Worm (Caenorhabditis elegans): Measurements from ENCODE around the gene M151.10.
A peak's percentile ranks its signal among the peaks of the same experiment; 100 is the strongest.

Gene M151.10

DNA sequence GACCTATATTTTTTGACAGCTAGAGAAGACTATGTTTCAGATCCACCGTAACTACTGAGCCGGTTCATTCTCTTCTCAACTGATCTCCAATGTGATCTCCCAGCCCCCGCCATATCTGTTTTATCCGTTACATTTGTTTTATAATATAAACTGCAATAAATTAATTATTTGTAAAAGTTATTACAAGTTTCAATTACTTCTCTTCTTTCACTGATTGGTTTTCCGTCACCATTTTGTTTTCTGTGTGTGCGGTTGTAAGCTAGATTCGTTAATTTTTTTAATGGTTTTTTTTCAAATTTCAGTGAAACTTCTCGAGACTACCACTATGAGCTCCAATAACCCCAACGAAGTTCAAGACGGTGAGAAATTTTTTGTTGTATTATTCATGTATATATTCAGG, 9.3 kb downstream of the M151.10 start, which contains the start of gene M151.2:
Gene M151.2 (plus strand): TSS at position 301 of the 400 bp plus-strand sequence.
- TF ChIP-seq ztf-11 (tag; optimal IDR thresholded peaks at IDR 0.05) = no peak
- no peak for TF ChIP-seq fos-1 (tag; optimal IDR thresholded peaks at IDR 0.05)
- TF ChIP-seq ceh-82 (tag; optimal IDR thresholded peaks at IDR 0.05) = no peak
- TF ChIP-seq tbx-2 (tag; optimal IDR thresholded peaks at IDR 0.05) = no peak
- no peak for TF ChIP-seq lsy-12 (tag; optimal IDR thresholded peaks at IDR 0.05)
- TF ChIP-seq fkh-10 (GFP tag; optimal IDR thresholded peaks at IDR 0.05) = no peak
- no peak for TF ChIP-seq nhr-43 (tag; optimal IDR thresholded peaks at IDR 0.05; ENCODE audit: poor library complexity, severe bottlenecking)
- TF ChIP-seq nhr-12 (tag; optimal IDR thresholded peaks at IDR 0.05) = no peak
- TF ChIP-seq aly-2 (tag; optimal IDR thresholded peaks at IDR 0.05) = no peak
- no peak for TF ChIP-seq zag-1 (tag; optimal IDR thresholded peaks at IDR 0.05)
- no peak for TF ChIP-seq elt-3 (tag; optimal IDR thresholded peaks at IDR 0.05)
- no peak for TF ChIP-seq jun-1 (tag; optimal IDR thresholded peaks at IDR 0.05)
- no peak for TF ChIP-seq egl-5 (tag; optimal IDR thresholded peaks at IDR 0.05)
- TF ChIP-seq nfya-1 (tag; optimal IDR thresholded peaks at IDR 0.05; ENCODE audit: insufficient read depth) = no peak
- TF ChIP-seq elt-1 (tag; optimal IDR thresholded peaks at IDR 0.05) = no peak

DNA sequence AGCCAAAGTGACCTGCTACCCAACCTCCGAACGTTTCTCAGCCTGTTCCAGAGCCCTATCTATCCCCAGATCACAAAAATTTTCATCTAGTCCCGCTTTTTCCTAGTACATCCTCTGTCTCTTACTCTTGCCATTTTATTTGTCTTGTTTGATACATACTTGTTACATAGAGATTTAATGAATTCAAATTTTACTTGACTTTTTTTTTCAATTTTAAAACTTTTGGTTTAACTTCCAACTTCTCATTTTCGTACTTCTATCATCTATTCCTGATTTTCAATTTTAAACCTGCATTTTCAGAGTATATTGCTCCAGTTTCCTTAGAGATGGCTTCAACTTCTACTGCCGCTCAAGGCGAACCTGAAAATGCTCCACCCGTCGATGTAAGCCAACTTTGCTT, 13.2 kb downstream of the M151.10 start, which contains the start of gene M151.3:
Gene M151.3 (plus strand): TSS at position 301 of the 400 bp plus-strand sequence.
- TF ChIP-seq elt-1 (tag; optimal IDR thresholded peaks at IDR 0.05) (no peak), egl-5 (tag; optimal IDR thresholded peaks at IDR 0.05) (no peak)

DNA sequence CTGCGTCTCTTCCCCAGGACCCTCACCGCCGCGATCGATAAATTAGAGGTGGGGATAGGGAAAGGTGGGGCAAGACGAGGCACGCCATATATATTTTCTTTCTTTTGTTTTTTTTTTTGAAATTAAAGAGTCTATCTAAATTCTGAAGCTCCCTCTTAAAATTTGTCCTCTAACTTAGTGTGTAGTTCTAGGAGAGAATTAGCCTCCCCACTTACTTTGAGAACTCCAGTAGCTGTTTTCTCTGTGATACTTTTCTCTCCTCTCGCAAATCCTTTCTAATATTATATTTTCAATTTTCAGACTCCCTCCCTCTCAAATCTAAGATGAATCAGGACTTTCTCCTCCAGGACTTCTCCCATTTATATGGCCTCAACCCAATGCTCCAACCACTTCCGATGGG, 18.1 kb downstream of the M151.10 start, which contains the start of gene M151.7:
Gene M151.7 (plus strand): TSS at position 301 of the 400 bp plus-strand sequence.
- TF ChIP-seq lin-15B (tag; optimal IDR thresholded peaks at IDR 0.05) = no peak
- no peak for TF ChIP-seq nhr-12 (tag; optimal IDR thresholded peaks at IDR 0.05)
- no peak for TF ChIP-seq nhr-43 (tag; optimal IDR thresholded peaks at IDR 0.05; ENCODE audit: poor library complexity, severe bottlenecking)
- no peak for TF ChIP-seq lin-39 (tag; optimal IDR thresholded peaks at IDR 0.05)
- no peak for TF ChIP-seq zag-1 (tag; optimal IDR thresholded peaks at IDR 0.05)
- TF ChIP-seq sea-2 (GFP tag; optimal IDR thresholded peaks at IDR 0.05) = no peak
- no peak for TF ChIP-seq nfya-1 (tag; optimal IDR thresholded peaks at IDR 0.05; ENCODE audit: insufficient read depth)
- no peak for TF ChIP-seq ztf-11 (tag; optimal IDR thresholded peaks at IDR 0.05)

- TF ChIP-seq mml-1 (tag; optimal IDR thresholded peaks at IDR 0.05) = no peak
- no peak for TF ChIP-seq nhr-12 (tag; optimal IDR thresholded peaks at IDR 0.05)
- no peak for TF ChIP-seq eor-1 (tag; optimal IDR thresholded peaks at IDR 0.05)
- TF ChIP-seq fos-1 (tag; optimal IDR thresholded peaks at IDR 0.05) = no peak
- no peak for TF ChIP-seq elt-3 (tag; optimal IDR thresholded peaks at IDR 0.05)
- no peak for TF ChIP-seq nhr-25 (tag; optimal IDR thresholded peaks at IDR 0.05)
- no peak for TF ChIP-seq R02D3.7 (tag; optimal IDR thresholded peaks at IDR 0.05)
These were observed 19.2 kb downstream of the M151.10 start for ce11 chrII:3620862-3621261.

DNA sequence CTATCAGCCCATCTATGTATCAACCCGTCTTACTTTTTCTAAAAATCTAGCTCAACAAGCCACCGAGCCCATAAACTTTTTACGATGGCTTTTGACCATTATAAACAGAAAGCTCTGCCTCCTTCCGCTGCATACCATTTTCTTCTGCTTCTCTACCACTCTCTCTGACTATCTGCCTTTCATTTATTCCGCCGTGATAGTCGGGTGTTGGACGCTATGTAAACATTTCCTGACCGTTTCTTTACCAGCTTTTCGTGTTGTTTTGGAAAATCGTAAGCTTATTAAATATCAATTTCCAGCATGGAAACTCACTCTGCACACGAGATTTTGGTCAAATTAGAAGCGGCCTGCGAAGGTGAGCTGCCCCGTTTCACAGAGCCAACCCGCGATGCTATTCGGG, 22.6 kb downstream of the M151.10 start, which contains the start of gene F40E12.1:
Gene F40E12.1 (plus strand): TSS at position 301 of the 400 bp plus-strand sequence.
- TF ChIP-seq ceh-28 (tag; optimal IDR thresholded peaks at IDR 0.05) (no peak), zag-1 (tag; optimal IDR thresholded peaks at IDR 0.05) (no peak), ceh-16 (tag; optimal IDR thresholded peaks at IDR 0.05) (no peak), hmg-11 (tag; optimal IDR thresholded peaks at IDR 0.05) (no peak), nhr-11 (tag; optimal IDR thresholded peaks at IDR 0.05) (no peak), eor-1 (tag; optimal IDR thresholded peaks at IDR 0.05) (no peak), skn-1 (tag; optimal IDR thresholded peaks at IDR 0.05) (no peak), ZK546.5 (tag; optimal IDR thresholded peaks at IDR 0.05) (no peak), lin-15B (tag; optimal IDR thresholded peaks at IDR 0.05) (no peak), elt-1 (tag; optimal IDR thresholded peaks at IDR 0.05) (no peak)

- TF ChIP-seq eor-1 (tag; optimal IDR thresholded peaks at IDR 0.05) (no peak), nfya-1 (tag; optimal IDR thresholded peaks at IDR 0.05; ENCODE audit: insufficient read depth) (peak; percentile 98)
These were observed 23.5 kb downstream of the M151.10 start for ce11 chrII:3616615-3617014.

DNA sequence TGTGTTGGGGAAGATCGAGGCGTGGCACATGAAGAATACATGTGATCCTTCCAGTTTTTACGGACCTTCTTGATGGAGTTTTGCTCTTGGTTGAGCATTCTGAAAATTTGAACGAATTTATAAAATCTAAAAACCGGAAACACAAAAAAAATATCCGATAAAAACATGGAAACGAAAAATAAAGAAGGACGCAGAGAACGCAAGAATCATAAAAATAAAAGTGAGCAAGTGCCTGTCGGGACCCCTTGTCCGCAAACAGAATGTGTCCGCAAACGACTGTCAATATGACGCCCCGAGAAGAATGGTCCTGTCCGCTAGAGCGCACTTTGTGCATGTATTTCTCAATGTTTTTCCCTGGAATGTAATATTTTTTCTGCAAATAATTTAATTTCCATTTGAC, 30.3 kb downstream of the M151.10 start, which contains the start of gene Y49F6A.5:
Gene Y49F6A.5 (minus strand): TSS at position 101 of the 400 bp plus-strand sequence.
- TF ChIP-seq lsy-12 (tag; optimal IDR thresholded peaks at IDR 0.05) (no peak), jun-1 (tag; optimal IDR thresholded peaks at IDR 0.05) (no peak), nhr-12 (tag; optimal IDR thresholded peaks at IDR 0.05) (no peak)

All from whole organism, L3 larva.